Worm (Caenorhabditis elegans) whole organism, late embryonic: ENCODE measurements around the gene cit-1.1.

Experiments
- C38D4.7 ChIP-seq: fragments of 200-800 bp; sonication (Bioruptor generic); optimal IDR thresholded peaks from 2 replicates; lab custom pipeline; 2018; ENCODE audit warnings: mild to moderate bottlenecking, missing genetic modification characterization, moderate library complexity, missing compliant biosample characterization
- F13H6.1 ChIP-seq: sonication (generic microtip); optimal IDR thresholded peaks from 2 replicates; lab custom pipeline; 2016; ENCODE audit warnings: missing genetic modification characterization, missing compliant biosample characterization
- K02D7.2 ChIP-seq: sonication (generic microtip); optimal IDR thresholded peaks from 2 replicates; lab custom pipeline; 2017; ENCODE audit warnings: mild to moderate bottlenecking, missing genetic modification characterization, missing compliant biosample characterization
- K09A11.1 ChIP-seq: sonication (generic microtip); optimal IDR thresholded peaks from 2 replicates; lab custom pipeline; 2017; ENCODE audit warnings: antibody characterized with exemption, mild to moderate bottlenecking, missing genetic modification characterization, missing compliant biosample characterization; ENCODE audit not compliant: insufficient read depth
- T23F11.4 ChIP-seq: fragments of 200-800 bp; sonication (Bioruptor generic); optimal IDR thresholded peaks from 2 replicates; lab custom pipeline; 2018; ENCODE audit warnings: mild to moderate bottlenecking, missing genetic modification characterization, missing compliant biosample characterization
- Y22D7AL.16 ChIP-seq: sonication (generic microtip); optimal IDR thresholded peaks from 2 replicates; lab custom pipeline; 2016; ENCODE audit warnings: missing genetic modification characterization, missing compliant biosample characterization
- ceh-14 ChIP-seq: sonication (generic microtip); optimal IDR thresholded peaks from 2 replicates; lab custom pipeline; 2016; ENCODE audit warnings: missing genotype, missing genetic modification characterization, missing compliant biosample characterization
- ceh-18 ChIP-seq: sonication (generic microtip); optimal IDR thresholded peaks from 2 replicates; lab custom pipeline; 2016; ENCODE audit warnings: missing genetic modification characterization, missing compliant biosample characterization
- ceh-2 ChIP-seq: sonication (generic microtip); optimal IDR thresholded peaks from 2 replicates; lab custom pipeline; 2016; ENCODE audit warnings: missing genotype, missing genetic modification characterization, missing compliant biosample characterization
- ceh-22 ChIP-seq: sonication (generic microtip); optimal IDR thresholded peaks from 2 replicates; lab custom pipeline; 2017; ENCODE audit warnings: missing biosample characterization, missing genetic modification characterization
- ceh-30 ChIP-seq: fragments of 150-350 bp; optimal IDR thresholded peaks from 2 replicates; lab custom pipeline; 2014; ENCODE audit warnings: missing biosample characterization, missing genetic modification characterization
- ceh-31 ChIP-seq: sonication (generic microtip); optimal IDR thresholded peaks from 2 replicates; lab custom pipeline; 2016; ENCODE audit warnings: missing genetic modification characterization, missing compliant biosample characterization
- ceh-34 ChIP-seq: sonication (generic microtip); optimal IDR thresholded peaks from 2 replicates; lab custom pipeline; 2016; ENCODE audit warnings: mild to moderate bottlenecking, missing genetic modification characterization, missing compliant biosample characterization
- ceh-9 ChIP-seq: sonication (generic microtip); optimal IDR thresholded peaks from 2 replicates; lab custom pipeline; 2016; ENCODE audit warnings: mild to moderate bottlenecking, missing genetic modification characterization, inconsistent platforms, missing compliant biosample characterization
- dmd-4 ChIP-seq: sonication (generic microtip); optimal IDR thresholded peaks from 2 replicates; lab custom pipeline; 2016; ENCODE audit warnings: borderline replicate concordance, missing genetic modification characterization, missing compliant biosample characterization
- eyg-1 ChIP-seq: sonication (generic microtip); optimal IDR thresholded peaks from 2 replicates; lab custom pipeline; 2016; ENCODE audit warnings: missing genotype, missing genetic modification characterization, missing compliant biosample characterization
- fkh-10 ChIP-seq: fragments of 150-350 bp; optimal IDR thresholded peaks from 2 replicates; lab custom pipeline; 2014; ENCODE audit warnings: missing biosample characterization, missing genetic modification reagents, missing genetic modification characterization
- gmeb-2 ChIP-seq: sonication (generic microtip); optimal IDR thresholded peaks from 2 replicates; lab custom pipeline; 2016; ENCODE audit warnings: missing genetic modification characterization, inconsistent platforms, missing compliant biosample characterization
- lin-11 ChIP-seq: fragments of 200-800 bp; sonication (Bioruptor generic); optimal IDR thresholded peaks from 2 replicates; lab custom pipeline; 2018; ENCODE audit warnings: mild to moderate bottlenecking, missing genetic modification characterization, missing compliant biosample characterization
- mec-3 ChIP-seq: sonication (generic microtip); optimal IDR thresholded peaks from 2 replicates; lab custom pipeline; 2016; ENCODE audit warnings: borderline replicate concordance, missing genetic modification characterization, missing compliant biosample characterization
- nfya-1 ChIP-seq: sonication (generic microtip); optimal IDR thresholded peaks from 2 replicates; lab custom pipeline; 2017; ENCODE audit warnings: missing genetic modification characterization, mild to moderate bottlenecking, missing compliant biosample characterization, antibody characterized with exemption, moderate library complexity
- nhr-11 ChIP-seq: fragments of 150-350 bp; optimal IDR thresholded peaks from 2 replicates; lab custom pipeline; 2014; ENCODE audit warnings: missing biosample characterization, missing genetic modification characterization
- nhr-232 ChIP-seq: sonication (generic microtip); optimal IDR thresholded peaks from 2 replicates; lab custom pipeline; 2016; ENCODE audit warnings: missing genetic modification characterization, missing compliant biosample characterization
- npax-4 ChIP-seq: sonication (generic microtip); optimal IDR thresholded peaks from 2 replicates; lab custom pipeline; 2016; ENCODE audit warnings: missing genetic modification characterization, missing compliant biosample characterization
- pag-3 ChIP-seq: sonication (generic microtip); optimal IDR thresholded peaks from 2 replicates; lab custom pipeline; 2016; ENCODE audit warnings: missing compliant biosample characterization, missing genetic modification characterization, borderline replicate concordance
- pax-1 ChIP-seq: fragments of 150-350 bp; optimal IDR thresholded peaks from 2 replicates; lab custom pipeline; 2014; ENCODE audit warnings: missing biosample characterization, missing genetic modification characterization
- pha-2 ChIP-seq: sonication (generic microtip); optimal IDR thresholded peaks from 2 replicates; lab custom pipeline; 2017; ENCODE audit warnings: mild to moderate bottlenecking, missing genetic modification characterization, missing compliant biosample characterization
- pros-1 ChIP-seq: fragments of 150-350 bp; optimal IDR thresholded peaks from 2 replicates; lab custom pipeline; 2014; ENCODE audit warnings: missing biosample characterization, missing genetic modification reagents, missing genetic modification characterization
- rnt-1 ChIP-seq: sonication (generic microtip); optimal IDR thresholded peaks from 2 replicates; lab custom pipeline; 2016; ENCODE audit warnings: missing genetic modification characterization, missing compliant biosample characterization
- sdc-2 ChIP-seq: sonication (generic microtip); optimal IDR thresholded peaks from 2 replicates; lab custom pipeline; 2016; ENCODE audit warnings: missing genotype, missing genetic modification characterization, missing compliant biosample characterization
- sox-2 ChIP-seq: fragments of 200-800 bp; sonication (Bioruptor generic); IDR thresholded peaks from 2 replicates; pipeline ENCODE4 v1.3.6; 2022; ENCODE audit warnings: missing genetic modification reagents, missing genetic modification characterization, missing compliant biosample characterization
- sox-4 ChIP-seq: sonication (generic microtip); optimal IDR thresholded peaks from 2 replicates; lab custom pipeline; 2017; ENCODE audit warnings: mild to moderate bottlenecking, missing genetic modification characterization, inconsistent platforms, missing compliant biosample characterization
- tbx-2 ChIP-seq: sonication (generic microtip); optimal IDR thresholded peaks from 2 replicates; lab custom pipeline; 2016; ENCODE audit warnings: missing genetic modification characterization, missing compliant biosample characterization
- tbx-7 ChIP-seq: sonication (generic microtip); optimal IDR thresholded peaks from 2 replicates; lab custom pipeline; 2016; ENCODE audit warnings: missing genotype, missing genetic modification characterization, missing compliant biosample characterization
- ttx-3 ChIP-seq: sonication (generic microtip); optimal IDR thresholded peaks from 2 replicates; lab custom pipeline; 2016; ENCODE audit warnings: missing genetic modification reagents, missing genetic modification characterization, missing compliant biosample characterization
- unc-3 ChIP-seq, 2 experiments: fragments of 200-800 bp in 1 of 2; sonication (Bioruptor generic) in 1 of 2; sonication (generic microtip) in 1 of 2; conservative IDR thresholded peaks in 1 of 2; optimal IDR thresholded peaks in 1 of 2; 2 replicates each; pipeline versions ENCODE4 v1.3.6 to Lab custom; 2016 to 2022; ENCODE audit warnings: missing compliant biosample characterization in 2 of 2, missing genetic modification characterization in 2 of 2, missing genetic modification reagents in 1 of 2
- unc-42 ChIP-seq: sonication (generic microtip); optimal IDR thresholded peaks from 2 replicates; lab custom pipeline; 2016; ENCODE audit warnings: missing genotype, missing genetic modification characterization, missing compliant biosample characterization
- unc-86 ChIP-seq: sonication (generic microtip); optimal IDR thresholded peaks from 2 replicates; lab custom pipeline; 2016; ENCODE audit warnings: missing genetic modification characterization, missing compliant biosample characterization
- zip-5 ChIP-seq: sonication (generic microtip); optimal IDR thresholded peaks from 2 replicates; lab custom pipeline; 2016; ENCODE audit warnings: missing genetic modification characterization, missing compliant biosample characterization
- ztf-16 ChIP-seq: sonication (generic microtip); optimal IDR thresholded peaks from 2 replicates; lab custom pipeline; 2017; ENCODE audit warnings: missing genetic modification characterization, missing compliant biosample characterization

cit-1.1 gene

DNA sequence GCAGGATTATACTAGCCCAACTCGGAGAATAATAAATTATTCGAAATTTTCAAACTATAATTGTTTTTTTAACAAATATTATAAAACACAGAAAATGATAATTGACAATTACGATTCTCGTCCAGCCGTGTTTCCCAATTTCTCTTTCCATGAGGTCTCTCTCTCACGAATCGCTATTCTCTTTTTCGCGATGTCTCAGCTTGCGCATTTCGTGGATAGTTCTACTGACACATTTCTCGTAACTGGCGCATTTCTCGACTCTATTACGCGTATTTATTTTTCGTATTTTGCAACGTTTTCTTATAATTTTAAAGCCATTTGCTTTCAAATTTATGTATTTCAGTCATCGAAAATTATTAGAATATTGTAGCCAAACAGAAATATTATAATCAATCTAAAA lies 34.2 kb upstream of the cit-1.1 start (continued):
- TF ChIP-seq unc-3 (GFP tag; conservative IDR thresholded peaks at IDR 0.05; lab: Robert Waterston, UW) (peak; percentile 100), unc-3 (tag; optimal IDR thresholded peaks at IDR 0.05; lab: Kevin White, UChicago) (peak; percentile 100), lin-11 (tag; lab: Kevin White, UChicago) (peak; percentile 96), tbx-2 (tag; lab: Kevin White, UChicago) (peak; percentile 100), ceh-31 (tag; lab: Kevin White, UChicago) (peak; percentile 100), rnt-1 (tag; lab: Kevin White, UChicago) (peak; percentile 100), K09A11.1 (tag; lab: Kevin White, UChicago) (peak; percentile 88), ceh-22 (tag; lab: Kevin White, UChicago) (peak; percentile 37), sox-4 (peak; percentile 99), pag-3 (tag; lab: Kevin White, UChicago) (peak; percentile 100), nhr-11 (tag; lab: Kevin White, UChicago) (no peak), ceh-2 (tag; lab: Kevin White, UChicago) (peak; percentile 100), ceh-14 (tag; lab: Kevin White, UChicago) (peak; percentile 100), ceh-18 (tag; lab: Kevin White, UChicago) (peak; percentile 100), ztf-16 (tag; lab: Kevin White, UChicago) (peak; percentile 100), T23F11.4 (GFP tag; lab: Kevin White, UChicago) (peak; percentile 99), ceh-34 (tag; lab: Kevin White, UChicago) (peak; percentile 100), pros-1 (tag; lab: Kevin White, UChicago) (peak; percentile 53), Y22D7AL.16 (tag; lab: Kevin White, UChicago) (peak; percentile 100), unc-42 (tag; lab: Kevin White, UChicago) (peak; percentile 100), ceh-9 (peak; percentile 91), unc-86 (tag; lab: Kevin White, UChicago) (peak; percentile 100), dmd-4 (tag; lab: Kevin White, UChicago) (peak; percentile 100), gmeb-2 (tag; lab: Kevin White, UChicago) (peak; percentile 99), pax-1 (tag; lab: Kevin White, UChicago) (peak; percentile 85), K02D7.2 (tag; lab: Kevin White, UChicago) (peak; percentile 99), nfya-1 (tag; lab: Kevin White, UChicago) (peak; percentile 98)
- TF ChIP-seq, all 69 proteins: peak for 64

DNA sequence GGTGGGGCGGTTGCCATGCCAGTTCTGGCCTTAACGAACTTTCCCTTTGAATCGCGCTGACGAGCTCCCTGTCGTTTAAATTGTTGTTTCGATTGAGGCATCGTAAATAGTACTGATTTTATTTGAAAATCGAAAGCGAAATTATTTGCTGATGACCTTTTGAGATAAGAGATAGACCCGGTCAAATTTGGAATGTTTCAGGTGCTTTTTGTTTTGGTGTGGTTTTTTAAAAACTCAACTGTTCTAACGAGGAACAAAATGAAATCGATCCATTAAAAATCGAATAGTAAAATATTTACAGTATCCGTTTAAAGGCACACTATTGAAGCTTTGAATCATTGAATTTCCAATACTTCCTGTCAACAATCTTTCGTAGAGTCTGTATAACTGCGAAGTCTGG lies 33.2 kb upstream of the cit-1.1 start, which contains the start of gene K12H4.6:
TSS of gene K12H4.6 (minus strand) at position 101 of the 400 bp plus-strand sequence.
- TF ChIP-seq K02D7.2 (tag; lab: Kevin White, UChicago) (no peak), unc-42 (tag; lab: Kevin White, UChicago) (no peak), gmeb-2 (tag; lab: Kevin White, UChicago) (no peak), nhr-232 (no peak), pax-1 (tag; lab: Kevin White, UChicago) (no peak), F13H6.1 (tag; lab: Kevin White, UChicago) (no peak), rnt-1 (tag; lab: Kevin White, UChicago) (no peak), zip-5 (tag; lab: Kevin White, UChicago) (no peak), npax-4 (tag; lab: Kevin White, UChicago) (no peak), sox-2 (GFP tag; lab: Robert Waterston, UW) (no peak), C38D4.7 (GFP tag; lab: Kevin White, UChicago) (no peak), tbx-7 (tag; lab: Kevin White, UChicago) (no peak)

DNA sequence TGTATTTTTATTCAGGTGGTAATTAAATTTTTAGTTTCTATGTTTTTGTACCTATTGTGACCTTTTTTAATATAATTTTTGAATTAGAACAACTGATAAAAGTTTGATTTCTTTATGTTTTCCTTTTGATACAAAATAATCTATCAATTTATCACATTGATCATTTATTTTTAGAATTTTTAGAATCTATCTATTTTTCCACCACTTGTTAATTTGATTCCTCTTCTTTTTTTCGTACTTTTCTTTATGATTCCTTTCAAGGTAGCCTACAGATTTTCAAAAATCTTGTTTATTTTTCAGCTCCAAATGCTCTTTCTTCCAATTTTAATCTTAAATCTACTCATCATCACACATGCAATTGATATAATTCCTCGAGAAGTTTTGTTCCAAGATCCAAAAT lies 28.3 kb upstream of the cit-1.1 start, which contains the start of gene dpf-6:
TSS of gene dpf-6 (plus strand) at position 301 of the 400 bp plus-strand sequence.
- TF ChIP-seq fkh-10 (no peak), ttx-3 (tag; lab: Kevin White, UChicago) (no peak), eyg-1 (tag; lab: Kevin White, UChicago) (no peak), pha-2 (tag; lab: Kevin White, UChicago) (no peak), dmd-4 (tag; lab: Kevin White, UChicago) (no peak), ceh-30 (tag; lab: Kevin White, UChicago) (no peak), sdc-2 (tag; lab: Kevin White, UChicago) (no peak), F13H6.1 (tag; lab: Kevin White, UChicago) (no peak), mec-3 (tag; lab: Kevin White, UChicago) (no peak)
